Worm (Caenorhabditis elegans) whole organism, mixed stage, embryonic: ENCODE results near the gene pkg-2.

Experiments used
- M03D4.4 ChIP-seq: sonication (generic microtip); optimal IDR thresholded peaks from 2 replicates; lab custom pipeline; 2017; ENCODE audit warnings: mild to moderate bottlenecking, missing genetic modification characterization, missing compliant biosample characterization
- bed-3 ChIP-seq: fragments of 200-800 bp; sonication (Bioruptor generic); optimal IDR thresholded peaks from 3 replicates; lab custom pipeline; 2018; ENCODE audit warnings: mild to moderate bottlenecking, missing genetic modification characterization, moderate library complexity, missing compliant biosample characterization
- ceh-39 ChIP-seq: fragments of 150-350 bp; optimal IDR thresholded peaks from 2 replicates; lab custom pipeline; 2014; ENCODE audit warnings: missing biosample characterization, missing genetic modification characterization
- ceh-43 ChIP-seq: fragments of 200-800 bp; sonication (Bioruptor generic); optimal IDR thresholded peaks from 2 replicates; lab custom pipeline; 2018; ENCODE audit warnings: mild to moderate bottlenecking, missing genetic modification characterization, moderate library complexity, missing compliant biosample characterization
- ceh-83 ChIP-seq: fragments of 200-800 bp; sonication (Bioruptor generic); optimal IDR thresholded peaks from 2 replicates; lab custom pipeline; 2018; ENCODE audit warnings: mild to moderate bottlenecking, missing genetic modification characterization, missing compliant biosample characterization
- ces-1 ChIP-seq: fragments of 150-350 bp; optimal IDR thresholded peaks from 2 replicates; lab custom pipeline; 2014; ENCODE audit warnings: missing biosample characterization, missing genetic modification reagents, missing genetic modification characterization
- cnd-1 ChIP-seq: fragments of 200-800 bp; sonication (Bioruptor generic); optimal IDR thresholded peaks from 2 replicates; lab custom pipeline; 2018; ENCODE audit warnings: mild to moderate bottlenecking, missing genetic modification characterization, missing compliant biosample characterization
- drap-1 ChIP-seq: fragments of 200-800 bp; sonication (Bioruptor generic); optimal IDR thresholded peaks from 3 replicates; lab custom pipeline; 2018; ENCODE audit warnings: mild to moderate bottlenecking, missing genetic modification characterization, missing compliant biosample characterization
- elt-1 ChIP-seq: sonication (generic microtip); optimal IDR thresholded peaks from 2 replicates; lab custom pipeline; 2017; ENCODE audit warnings: missing genetic modification characterization, mild to moderate bottlenecking, missing compliant biosample characterization, antibody characterized with exemption, moderate library complexity, borderline replicate concordance; ENCODE audit not compliant: insufficient read depth
- elt-3 ChIP-seq: fragments of 150-350 bp; optimal IDR thresholded peaks from 2 replicates; lab custom pipeline; 2014; ENCODE audit warnings: missing biosample characterization, missing genetic modification characterization
- flh-1 ChIP-seq: fragments of 200-800 bp; sonication (Bioruptor generic); optimal IDR thresholded peaks from 2 replicates; lab custom pipeline; 2018; ENCODE audit warnings: mild to moderate bottlenecking, missing genetic modification characterization, moderate library complexity, missing compliant biosample characterization
- ham-2 ChIP-seq: fragments of 200-800 bp; sonication (Bioruptor generic); optimal IDR thresholded peaks from 2 replicates; lab custom pipeline; 2018; ENCODE audit warnings: mild to moderate bottlenecking, missing genetic modification characterization, missing compliant biosample characterization
- hlh-1 ChIP-seq: fragments of 150-350 bp; optimal IDR thresholded peaks from 2 replicates; lab custom pipeline; 2014; ENCODE audit warnings: missing biosample characterization, missing genetic modification reagents, missing genetic modification characterization
- lin-32 ChIP-seq: fragments of 200-800 bp; sonication (Bioruptor generic); optimal IDR thresholded peaks from 2 replicates; lab custom pipeline; 2018; ENCODE audit warnings: mild to moderate bottlenecking, missing genetic modification characterization, missing compliant biosample characterization
- lsy-2 ChIP-seq: fragments of 150-350 bp; optimal IDR thresholded peaks from 2 replicates; lab custom pipeline; 2014; ENCODE audit warnings: missing biosample characterization, missing genetic modification characterization
- mab-5 ChIP-seq: fragments of 150-350 bp; optimal IDR thresholded peaks from 2 replicates; lab custom pipeline; 2014; ENCODE audit warnings: missing biosample characterization, missing genetic modification characterization
- mep-1 ChIP-seq: fragments of 150-350 bp; optimal IDR thresholded peaks from 2 replicates; lab custom pipeline; 2017; ENCODE audit warnings: missing biosample characterization, missing genetic modification reagents, missing genetic modification characterization, inconsistent platforms
- mls-2 ChIP-seq: sonication (generic microtip); optimal IDR thresholded peaks from 2 replicates; lab custom pipeline; 2016; ENCODE audit warnings: mild to moderate bottlenecking, missing genetic modification characterization, moderate library complexity, missing compliant biosample characterization
- nhr-12 ChIP-seq: fragments of 150-350 bp; optimal IDR thresholded peaks from 2 replicates; lab custom pipeline; 2014; ENCODE audit warnings: missing biosample characterization, missing genetic modification characterization
- nhr-2 ChIP-seq: fragments of 150-350 bp; optimal IDR thresholded peaks from 2 replicates; lab custom pipeline; 2014; ENCODE audit warnings: missing biosample characterization, missing genetic modification characterization
- nhr-237 ChIP-seq: fragments of 150-350 bp; optimal IDR thresholded peaks from 2 replicates; lab custom pipeline; 2014; ENCODE audit warnings: missing biosample characterization, missing genetic modification characterization
- nhr-28 ChIP-seq: fragments of 150-350 bp; optimal IDR thresholded peaks from 2 replicates; lab custom pipeline; 2014; ENCODE audit warnings: missing biosample characterization, missing genetic modification characterization
- nhr-76 ChIP-seq: sonication (generic microtip); optimal IDR thresholded peaks from 2 replicates; lab custom pipeline; 2017; ENCODE audit warnings: missing biosample characterization, missing genetic modification characterization
- pha-4 ChIP-seq: fragments of 150-350 bp; optimal IDR thresholded peaks from 2 replicates; lab custom pipeline; 2018; ENCODE audit warnings: missing biosample characterization, missing genetic modification reagents, missing genetic modification characterization
- sem-2 ChIP-seq: fragments of 200-800 bp; sonication (Bioruptor generic); optimal IDR thresholded peaks from 2 replicates; lab custom pipeline; 2018; ENCODE audit warnings: mild to moderate bottlenecking, missing genetic modification characterization, missing compliant biosample characterization
- snpc-4 ChIP-seq: fragments of 150-350 bp; optimal IDR thresholded peaks from 2 replicates; lab custom pipeline; 2014; ENCODE audit warnings: missing biosample characterization, missing genetic modification characterization
- sptf-1 ChIP-seq: sonication (generic microtip); optimal IDR thresholded peaks from 2 replicates; lab custom pipeline; 2017; ENCODE audit warnings: mild to moderate bottlenecking, missing genetic modification characterization, moderate library complexity, missing compliant biosample characterization
- tbx-8 ChIP-seq: fragments of 200-800 bp; sonication (Bioruptor generic); optimal IDR thresholded peaks from 2 replicates; lab custom pipeline; 2018; ENCODE audit warnings: mild to moderate bottlenecking, missing genetic modification characterization, moderate library complexity, missing compliant biosample characterization
- unc-120 ChIP-seq: sonication (generic microtip); optimal IDR thresholded peaks from 2 replicates; lab custom pipeline; 2017; ENCODE audit warnings: missing genetic modification characterization, missing compliant biosample characterization; ENCODE audit not compliant: poor library complexity, severe bottlenecking
- unc-39 ChIP-seq: fragments of 150-350 bp; optimal IDR thresholded peaks from 2 replicates; lab custom pipeline; 2014; ENCODE audit warnings: missing biosample characterization, missing genetic modification characterization
- unc-62 ChIP-seq: fragments of 150-350 bp; optimal IDR thresholded peaks from 2 replicates; lab custom pipeline; 2014; ENCODE audit warnings: missing biosample characterization, missing genetic modification reagents, missing genetic modification characterization
- zip-8 ChIP-seq: fragments of 150-350 bp; optimal IDR thresholded peaks from 2 replicates; lab custom pipeline; 2014; ENCODE audit warnings: missing biosample characterization, missing genetic modification characterization
- ztf-11 ChIP-seq: fragments of 150-350 bp; optimal IDR thresholded peaks from 2 replicates; lab custom pipeline; 2014; ENCODE audit warnings: missing biosample characterization, missing genetic modification characterization

The pkg-2 gene

ce11 chrIV:8585076-8586033, 64.7 kb downstream of the pkg-2 start, which contains the start of gene catp-7:
catp-7 (plus strand) TSS chrIV:8585983.
- TF ChIP-seq ztf-11 (tag; lab: Kevin White, UChicago): no peak
- TF ChIP-seq mep-1 (tag; lab: Kevin White, UChicago): no peak
- TF ChIP-seq unc-62 (GFP tag; lab: Kevin White, UChicago): no peak
- no peak for TF ChIP-seq mab-5
- TF ChIP-seq sptf-1: no peak
- no peak for TF ChIP-seq ham-2 (GFP tag; lab: Kevin White, UChicago)
- TF ChIP-seq, all 35 proteins: peak for 0

DNA sequence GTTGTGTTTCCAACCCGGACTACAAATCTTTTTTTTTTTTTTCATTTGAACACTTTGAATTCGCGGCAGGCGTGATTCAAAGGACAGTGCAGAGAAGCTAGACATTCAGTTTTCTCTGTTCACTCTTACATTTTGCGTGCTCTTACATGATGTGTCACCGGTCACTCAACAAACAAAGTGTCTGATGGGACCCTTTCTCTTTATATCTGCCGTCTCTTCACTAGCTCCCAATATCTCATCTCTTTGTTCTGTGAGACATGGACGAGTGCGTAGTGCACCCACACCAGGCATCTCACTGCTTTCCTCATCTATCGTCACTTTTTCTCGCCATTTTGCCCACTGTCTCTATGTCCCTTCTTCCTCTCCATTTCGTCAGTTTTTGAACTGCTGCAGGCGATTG, 66.4 kb downstream of the pkg-2 start:
- TF ChIP-seq mep-1 (tag; lab: Kevin White, UChicago) (no peak), nhr-76 (tag; lab: Kevin White, UChicago) (no peak), elt-3 (no peak), sptf-1 (no peak), unc-120 (tag; lab: Kevin White, UChicago) (peak; percentile 44), bed-3 (GFP tag; lab: Kevin White, UChicago) (no peak), unc-62 (GFP tag; lab: Kevin White, UChicago) (peak; percentile 88), mls-2 (tag; lab: Kevin White, UChicago) (no peak), ceh-83 (GFP tag; lab: Kevin White, UChicago) (no peak), cnd-1 (tag; lab: Kevin White, UChicago) (no peak), flh-1 (no peak), ces-1 (GFP tag; lab: Kevin White, UChicago) (no peak), zip-8 (tag; lab: Kevin White, UChicago) (no peak), ceh-39 (tag; lab: Kevin White, UChicago) (no peak), elt-1 (tag; lab: Kevin White, UChicago) (no peak), lsy-2 (tag; lab: Kevin White, UChicago) (no peak), drap-1 (no peak), pha-4 (tag; lab: Kevin White, UChicago) (no peak), snpc-4 (tag; lab: Kevin White, UChicago) (no peak), mab-5 (no peak), nhr-2 (tag; lab: Kevin White, UChicago) (no peak), ceh-43 (GFP tag; lab: Kevin White, UChicago) (no peak), unc-39 (tag; lab: Kevin White, UChicago) (no peak), M03D4.4 (tag; lab: Kevin White, UChicago) (no peak), nhr-28 (tag; lab: Kevin White, UChicago) (no peak), nhr-237 (tag; lab: Kevin White, UChicago) (peak; percentile 26), tbx-8 (no peak), hlh-1 (tag; lab: Kevin White, UChicago) (peak; percentile 8), lin-32 (GFP tag; lab: Kevin White, UChicago) (no peak)

- no peak for TF ChIP-seq nhr-12 (tag; lab: Kevin White, UChicago)
- TF ChIP-seq elt-1 (tag; lab: Kevin White, UChicago): no peak
- no peak for TF ChIP-seq cnd-1 (tag; lab: Kevin White, UChicago)
- TF ChIP-seq mep-1 (tag; lab: Kevin White, UChicago): no peak
- TF ChIP-seq drap-1: no peak
- no peak for TF ChIP-seq sem-2 (GFP tag; lab: Kevin White, UChicago)
- no peak for TF ChIP-seq mab-5
- no peak for TF ChIP-seq nhr-28 (tag; lab: Kevin White, UChicago)
- no peak for TF ChIP-seq lsy-2 (tag; lab: Kevin White, UChicago)
Observed at ce11 chrIV:8587605-8588004, 66.9 kb downstream of the pkg-2 start.
